Worm (Caenorhabditis elegans): ENCODE results near the gene F32D8.3.

Gene F32D8.3

DNA sequence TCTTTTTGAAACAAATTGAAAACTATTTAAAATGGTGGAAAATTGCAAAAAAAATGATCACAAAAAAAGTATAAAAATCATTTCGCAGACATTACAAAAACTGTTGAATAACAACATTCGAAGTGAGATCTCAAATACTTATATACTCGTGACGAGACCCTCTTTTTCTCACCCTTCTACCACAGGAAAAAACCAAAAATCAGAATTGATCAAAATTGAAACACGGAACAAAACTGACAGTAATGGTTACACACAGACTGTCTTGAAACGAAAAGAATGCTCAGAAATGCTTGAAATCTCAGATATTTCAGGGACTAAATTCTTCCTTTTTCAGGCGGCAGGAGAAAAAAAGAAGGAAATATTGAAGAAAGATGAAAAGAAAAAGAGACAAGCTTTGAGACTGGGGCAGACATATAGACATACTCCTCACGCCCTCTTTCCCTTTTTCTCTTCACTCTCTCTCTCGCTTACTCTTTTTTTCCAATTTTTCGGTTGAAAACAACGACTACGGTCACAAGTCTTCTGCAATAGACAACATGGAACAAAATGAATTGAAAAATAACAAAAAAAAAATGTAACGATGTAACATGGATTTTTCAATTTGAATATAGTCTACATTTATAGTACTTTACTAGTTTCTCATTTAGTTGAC is 24.9 kb upstream of the F32D8.3 start:
- TF ChIP-seq unc-120 (tag; optimal IDR thresholded peaks at IDR 0.05; ENCODE audit: poor library complexity, severe bottlenecking): no peak
- no peak for TF ChIP-seq mep-1 (tag; optimal IDR thresholded peaks at IDR 0.05)
- no peak for TF ChIP-seq ces-1 (GFP tag; optimal IDR thresholded peaks at IDR 0.05)
- no peak for TF ChIP-seq sptf-1 (tag; optimal IDR thresholded peaks at IDR 0.05)
- no peak for TF ChIP-seq pha-4 (tag; optimal IDR thresholded peaks at IDR 0.05)
- no peak for TF ChIP-seq unc-62 (GFP tag; optimal IDR thresholded peaks at IDR 0.05)
- no peak for TF ChIP-seq lin-13 (tag; optimal IDR thresholded peaks at IDR 0.05)
- no peak for TF ChIP-seq ceh-83 (GFP tag; optimal IDR thresholded peaks at IDR 0.05)
- no peak for TF ChIP-seq M03D4.4 (tag; optimal IDR thresholded peaks at IDR 0.05)

ce11 chrV:10862457-10863097 is 24.1 kb upstream of the F32D8.3 start:
- TF ChIP-seq lin-32 (GFP tag; optimal IDR thresholded peaks at IDR 0.05): no peak
- TF ChIP-seq zip-8 (tag; optimal IDR thresholded peaks at IDR 0.05): peak; percentile 91
- no peak for TF ChIP-seq drap-1 (GFP tag; optimal IDR thresholded peaks at IDR 0.05)

DNA sequence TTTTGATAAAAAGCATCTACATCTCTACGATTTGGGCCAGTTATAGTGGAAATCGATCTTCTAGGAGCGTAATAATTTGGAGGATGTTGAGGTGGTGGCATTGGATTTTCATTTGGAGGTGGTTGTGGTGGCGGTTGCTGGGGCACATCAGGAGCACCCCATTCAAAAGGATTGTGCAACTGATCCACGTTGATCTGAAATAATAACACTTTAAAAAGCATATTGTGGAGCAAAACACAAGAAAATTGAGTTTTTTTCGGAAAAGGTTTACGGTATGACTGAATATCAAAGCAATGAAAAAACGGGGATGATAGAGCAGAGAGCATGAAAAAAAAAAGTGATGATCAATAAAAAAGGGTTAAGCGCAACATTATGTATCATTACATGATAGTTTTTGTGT is 21.0 kb upstream of the F32D8.3 start, which contains the start of gene saeg-1:
Gene saeg-1 (minus strand): TSS at position 101 of the 400 bp plus-strand sequence.
- no peak for TF ChIP-seq mab-5 (tag; optimal IDR thresholded peaks at IDR 0.05)
- TF ChIP-seq nhr-12 (tag; optimal IDR thresholded peaks at IDR 0.05): no peak
- TF ChIP-seq lsy-2 (tag; optimal IDR thresholded peaks at IDR 0.05): no peak
- TF ChIP-seq unc-120 (tag; optimal IDR thresholded peaks at IDR 0.05; ENCODE audit: poor library complexity, severe bottlenecking): no peak
- TF ChIP-seq sem-2 (GFP tag; optimal IDR thresholded peaks at IDR 0.05): no peak
- TF ChIP-seq pha-4 (tag; optimal IDR thresholded peaks at IDR 0.05): no peak
- no peak for TF ChIP-seq ceh-39 (tag; optimal IDR thresholded peaks at IDR 0.05)
- TF ChIP-seq cnd-1 (tag; optimal IDR thresholded peaks at IDR 0.05): no peak

DNA sequence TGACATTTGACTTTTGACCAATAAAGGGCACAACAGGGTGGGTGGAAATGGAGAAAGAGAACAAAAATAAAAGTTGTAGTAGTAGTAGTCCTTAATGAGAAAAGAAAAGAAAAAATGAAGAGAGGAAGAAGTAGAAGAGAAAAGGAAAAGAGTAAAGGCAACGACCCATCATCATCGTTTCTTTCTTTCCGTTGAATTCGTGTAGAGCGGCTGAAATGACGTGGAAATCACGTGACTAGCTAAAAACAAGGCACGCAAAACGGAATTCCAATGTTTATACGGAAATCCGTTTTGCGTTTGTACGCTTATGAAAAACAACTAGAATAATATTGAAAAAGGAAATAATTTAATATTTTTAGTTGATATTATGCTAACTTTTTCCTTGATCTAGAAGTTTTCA is 19.1 kb upstream of the F32D8.3 start:
- TF ChIP-seq flh-1 (GFP tag; optimal IDR thresholded peaks at IDR 0.05) (no peak), mls-2 (tag; optimal IDR thresholded peaks at IDR 0.05) (no peak), ceh-43 (GFP tag; optimal IDR thresholded peaks at IDR 0.05) (no peak), mab-5 (tag; optimal IDR thresholded peaks at IDR 0.05) (no peak), elt-1 (tag; optimal IDR thresholded peaks at IDR 0.05; ENCODE audit: borderline replicate concordance, insufficient read depth) (no peak), zip-8 (tag; optimal IDR thresholded peaks at IDR 0.05) (no peak), tbx-8 (GFP tag; optimal IDR thresholded peaks at IDR 0.05) (no peak), ceh-39 (tag; optimal IDR thresholded peaks at IDR 0.05) (no peak), sem-2 (GFP tag; optimal IDR thresholded peaks at IDR 0.05) (no peak)

ce11 chrV:10870050-10870449 is 16.6 kb upstream of the F32D8.3 start:
- TF ChIP-seq nhr-2 (tag; optimal IDR thresholded peaks at IDR 0.05) (no peak), sptf-1 (tag; optimal IDR thresholded peaks at IDR 0.05) (no peak), nhr-12 (tag; optimal IDR thresholded peaks at IDR 0.05) (no peak), flh-1 (GFP tag; optimal IDR thresholded peaks at IDR 0.05) (no peak), blmp-1 (tag; optimal IDR thresholded peaks at IDR 0.05) (no peak), snpc-4 (tag; optimal IDR thresholded peaks at IDR 0.05) (no peak)

ce11 chrV:10871457-10871861 is 15.2 kb upstream of the F32D8.3 start:
- TF ChIP-seq ces-1 (GFP tag; optimal IDR thresholded peaks at IDR 0.05): peak; percentile 71
- TF ChIP-seq nhr-28 (tag; optimal IDR thresholded peaks at IDR 0.05): no peak
- peak; percentile 6 for TF ChIP-seq sptf-1 (tag; optimal IDR thresholded peaks at IDR 0.05)
- TF ChIP-seq unc-120 (tag; optimal IDR thresholded peaks at IDR 0.05; ENCODE audit: poor library complexity, severe bottlenecking): no peak
- no peak for TF ChIP-seq ceh-39 (tag; optimal IDR thresholded peaks at IDR 0.05)

DNA sequence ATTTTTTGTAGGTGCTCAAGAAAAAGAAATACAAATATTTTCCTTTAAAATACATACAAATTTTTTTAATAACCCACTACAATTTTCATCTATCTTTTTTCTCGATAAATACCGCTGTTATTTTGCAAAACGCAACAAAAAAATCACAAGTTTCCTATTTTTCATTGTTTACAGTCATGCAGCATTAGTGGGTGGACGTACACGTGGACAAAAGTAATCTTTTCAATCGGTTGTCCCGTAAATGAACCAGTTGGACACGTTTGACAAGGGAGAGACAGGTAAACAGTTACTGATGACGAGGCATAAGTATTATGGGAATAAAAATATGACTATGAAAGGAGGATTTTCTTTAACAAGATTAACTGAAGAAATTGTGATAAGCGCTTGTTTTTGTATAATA is 13.4 kb upstream of the F32D8.3 start:
- no peak for TF ChIP-seq ztf-11 (tag; optimal IDR thresholded peaks at IDR 0.05)
- TF ChIP-seq nhr-12 (tag; optimal IDR thresholded peaks at IDR 0.05): no peak
- no peak for TF ChIP-seq nhr-28 (tag; optimal IDR thresholded peaks at IDR 0.05)
- TF ChIP-seq mls-2 (tag; optimal IDR thresholded peaks at IDR 0.05): no peak
- TF ChIP-seq tbx-8 (GFP tag; optimal IDR thresholded peaks at IDR 0.05): no peak
- TF ChIP-seq lsy-2 (tag; optimal IDR thresholded peaks at IDR 0.05): no peak
- no peak for TF ChIP-seq M03D4.4 (tag; optimal IDR thresholded peaks at IDR 0.05)

All from whole organism, mixed stage, embryonic.